Worm (Caenorhabditis elegans): ENCODE measurements around the gene Y37E11AL.2.

Y37E11AL.2 gene

DNA sequence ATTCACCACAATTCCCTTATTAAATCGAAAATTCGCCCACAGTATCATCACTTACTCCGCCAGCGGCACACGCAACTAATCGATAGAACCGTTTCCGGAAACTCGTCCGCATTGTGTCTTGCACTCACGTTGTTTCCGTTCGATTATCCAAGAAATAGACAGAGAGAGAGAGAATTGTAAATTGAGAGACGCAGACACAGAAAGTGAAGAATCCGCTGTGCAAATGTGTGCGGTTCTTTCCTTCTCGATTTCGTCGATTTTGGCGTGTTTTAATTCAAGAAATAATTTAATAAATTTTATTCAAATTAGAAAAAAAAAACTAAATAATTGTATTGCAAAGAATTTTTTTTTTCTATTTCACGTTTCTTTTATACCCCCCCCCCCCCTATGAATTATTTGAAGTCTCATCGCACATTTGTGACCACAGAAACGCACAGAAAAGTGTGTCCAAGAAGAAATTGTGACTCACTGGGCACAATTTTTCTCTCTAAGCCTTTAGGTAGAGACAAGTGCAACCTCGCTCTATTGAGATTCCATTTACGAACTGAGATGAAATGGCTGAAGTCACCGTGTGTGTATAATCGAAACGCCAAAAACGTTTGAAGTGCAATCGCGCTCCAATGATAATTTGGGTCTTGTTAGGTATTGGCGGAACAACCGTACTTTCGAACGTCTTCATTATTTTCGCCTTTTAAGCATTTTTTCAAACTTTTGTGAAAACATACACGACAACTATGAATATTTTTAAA, 40.5 kb downstream of the Y37E11AL.2 start, which contains the start of gene nape-2:
TSS of gene nape-2 (minus strand) at position 271 of the 749 bp plus-strand sequence.
- TF ChIP-seq nhr-47 (tag; optimal IDR thresholded peaks at IDR 0.05) (peak; percentile 6), rnt-1 (tag; optimal IDR thresholded peaks at IDR 0.05) (peak; percentile 30), fkh-8 (tag; optimal IDR thresholded peaks at IDR 0.05) (no peak), efl-1 (optimal IDR thresholded peaks at IDR 0.05) (no peak), efl-1 (GFP tag; optimal IDR thresholded peaks at IDR 0.05 in 1 of 2) (peak in 1 of 2 experiments; percentile 91), nhr-77 (tag; optimal IDR thresholded peaks at IDR 0.05) (peak; percentile 16), zip-4 (GFP tag; optimal IDR thresholded peaks at IDR 0.05) (no peak), pag-3 (tag; optimal IDR thresholded peaks at IDR 0.05; ENCODE audit: borderline replicate concordance, insufficient read depth) (no peak), xbp-1 (tag; optimal IDR thresholded peaks at IDR 0.05) (no peak), lin-35 (GFP tag; optimal IDR thresholded peaks at IDR 0.05) (peak in 1 of 2 experiments; percentile 32), hlh-17 (GFP tag; optimal IDR thresholded peaks at IDR 0.05; ENCODE audit: borderline replicate concordance) (no peak), nhr-71 (tag; optimal IDR thresholded peaks at IDR 0.05) (no peak), sox-4 (tag; optimal IDR thresholded peaks at IDR 0.05) (no peak), dsc-1 (tag; optimal IDR thresholded peaks at IDR 0.05) (no peak), pqm-1 (tag; optimal IDR thresholded peaks at IDR 0.05) (no peak), mef-2 (tag; optimal IDR thresholded peaks at IDR 0.05) (no peak), lin-14 (GFP tag; optimal IDR thresholded peaks at IDR 0.05) (peak; percentile 70), hpl-2 (GFP tag; optimal IDR thresholded peaks at IDR 0.05) (no peak), C04F5.9 (tag; optimal IDR thresholded peaks at IDR 0.05) (no peak), nhr-84 (tag; optimal IDR thresholded peaks at IDR 0.05) (no peak), tlp-1 (tag; optimal IDR thresholded peaks at IDR 0.05) (no peak), nhr-28 (tag; optimal IDR thresholded peaks at IDR 0.05) (no peak), ets-5 (GFP tag; IDR thresholded peaks at IDR 0.05) (no peak), lir-3 (tag; optimal IDR thresholded peaks at IDR 0.05; ENCODE audit: poor library complexity) (no peak), lin-15B (tag; optimal IDR thresholded peaks at IDR 0.05) (peak; percentile 45), nhr-90 (tag; optimal IDR thresholded peaks at IDR 0.05; ENCODE audit: poor library complexity) (no peak), nhr-20 (tag; optimal IDR thresholded peaks at IDR 0.05) (no peak), swsn-7 (tag; optimal IDR thresholded peaks at IDR 0.05) (no peak), vab-15 (tag; optimal IDR thresholded peaks at IDR 0.05) (no peak), blmp-1 (tag; optimal IDR thresholded peaks at IDR 0.05) (peak; percentile 5), egl-13 (tag; optimal IDR thresholded peaks at IDR 0.05) (no peak), Y116A8C.19 (tag; optimal IDR thresholded peaks at IDR 0.05; ENCODE audit: borderline replicate concordance) (no peak), unc-62 (GFP tag; optimal IDR thresholded peaks at IDR 0.05) (no peak), mep-1 (tag; optimal IDR thresholded peaks at IDR 0.05) (no peak), ama-1 (optimal IDR thresholded peaks at IDR 0.05) (no peak), sup-37 (GFP tag; optimal IDR thresholded peaks at IDR 0.05) (no peak), snu-23 (GFP tag; optimal IDR thresholded peaks at IDR 0.05) (no peak), jun-1 (tag; optimal IDR thresholded peaks at IDR 0.05) (no peak), lsy-2 (tag; optimal IDR thresholded peaks at IDR 0.05) (peak in 1 of 2 experiments; percentile 32), alr-1 (tag; optimal IDR thresholded peaks at IDR 0.05; ENCODE audit: borderline replicate concordance) (peak; percentile 60), snpc-4 (tag; optimal IDR thresholded peaks at IDR 0.05) (peak; percentile 37), lin-13 (GFP tag; optimal IDR thresholded peaks at IDR 0.05) (no peak), nhr-237 (tag; optimal IDR thresholded peaks at IDR 0.05) (no peak), grh-1 (GFP tag; IDR thresholded peaks at IDR 0.05) (no peak), ztf-11 (tag; optimal IDR thresholded peaks at IDR 0.05) (no peak), aly-2 (tag; optimal IDR thresholded peaks at IDR 0.05) (no peak), irx-1 (tag; optimal IDR thresholded peaks at IDR 0.05) (no peak), nhr-85 (tag) (no peak), fos-1 (tag; optimal IDR thresholded peaks at IDR 0.05) (no peak), dpl-1 (GFP tag; optimal IDR thresholded peaks at IDR 0.05) (peak in 1 of 3 experiments; percentile 22), F16B12.6 (tag; optimal IDR thresholded peaks at IDR 0.05) (no peak), ceh-90 (tag; optimal IDR thresholded peaks at IDR 0.05) (no peak), ztf-4 (tag; optimal IDR thresholded peaks at IDR 0.05) (no peak)
